Worm (Caenorhabditis elegans): Measurements from ENCODE around the gene F59D12.3.

F59D12.3 gene

ce11 chrX:15650919-15651420, at the start of gene F59D12.3:
Gene F59D12.3, minus strand, starts transcription at chrX:15650969.
- TF ChIP-seq zag-1 (tag; optimal IDR thresholded peaks at IDR 0.05) = no peak
- TF ChIP-seq snpc-4 (tag; optimal IDR thresholded peaks at IDR 0.05) = no peak
- no peak for TF ChIP-seq alr-1 (tag; optimal IDR thresholded peaks at IDR 0.05)
- TF ChIP-seq ceh-16 (tag; optimal IDR thresholded peaks at IDR 0.05) = no peak
- TF ChIP-seq gmeb-1 (tag; optimal IDR thresholded peaks at IDR 0.05) = no peak
- TF ChIP-seq sma-3 (GFP tag; optimal IDR thresholded peaks at IDR 0.05) = no peak
- no peak for TF ChIP-seq nhr-237 (tag; optimal IDR thresholded peaks at IDR 0.05)
- no peak for TF ChIP-seq ztf-4 (tag; optimal IDR thresholded peaks at IDR 0.05)
- TF ChIP-seq nhr-21 (tag; optimal IDR thresholded peaks at IDR 0.05) = no peak
- no peak for TF ChIP-seq fos-1 (tag; optimal IDR thresholded peaks at IDR 0.05)
- TF ChIP-seq peb-1 (tag; optimal IDR thresholded peaks at IDR 0.05) = no peak
- TF ChIP-seq ceh-82 (tag; optimal IDR thresholded peaks at IDR 0.05) = no peak
- TF ChIP-seq dmd-4 (tag; optimal IDR thresholded peaks at IDR 0.05) = no peak
- no peak for TF ChIP-seq ZK546.5 (tag; optimal IDR thresholded peaks at IDR 0.05)
- TF ChIP-seq nhr-10 (tag; optimal IDR thresholded peaks at IDR 0.05) = no peak
- TF ChIP-seq nhr-12 (tag; optimal IDR thresholded peaks at IDR 0.05) = no peak
- no peak for TF ChIP-seq lin-13 (GFP tag; optimal IDR thresholded peaks at IDR 0.05)
- TF ChIP-seq crh-2 (tag; optimal IDR thresholded peaks at IDR 0.05) = no peak
- TF ChIP-seq skn-1 (tag; optimal IDR thresholded peaks at IDR 0.05) = no peak

ce11 chrX:15700220-15700619, 49.5 kb upstream of the F59D12.3 start:
- no peak for TF ChIP-seq mab-5 (tag; optimal IDR thresholded peaks at IDR 0.05)
- TF ChIP-seq blmp-1 (tag; optimal IDR thresholded peaks at IDR 0.05; ENCODE audit: insufficient read depth) = no peak
- TF ChIP-seq lin-13 (GFP tag; optimal IDR thresholded peaks at IDR 0.05) = no peak
- no peak for TF ChIP-seq ztf-4 (tag; optimal IDR thresholded peaks at IDR 0.05)
- TF ChIP-seq skn-1 (tag; optimal IDR thresholded peaks at IDR 0.05) = no peak
- peak; percentile 65 for TF ChIP-seq sma-9 (GFP tag; optimal IDR thresholded peaks at IDR 0.05)
- no peak for TF ChIP-seq sma-9 (tag; optimal IDR thresholded peaks at IDR 0.05)
- no peak for TF ChIP-seq aly-2 (tag; optimal IDR thresholded peaks at IDR 0.05)
- no peak for TF ChIP-seq ZK546.5 (tag; optimal IDR thresholded peaks at IDR 0.05)
- no peak for TF ChIP-seq lsy-2 (tag; optimal IDR thresholded peaks at IDR 0.05)
- no peak for TF ChIP-seq nhr-12 (tag; optimal IDR thresholded peaks at IDR 0.05)
- no peak for TF ChIP-seq sem-4 (tag; optimal IDR thresholded peaks at IDR 0.05)
- no peak for TF ChIP-seq peb-1 (tag; optimal IDR thresholded peaks at IDR 0.05)
- TF ChIP-seq lin-11 (tag; optimal IDR thresholded peaks at IDR 0.05) = no peak
- no peak for TF ChIP-seq nhr-237 (tag; optimal IDR thresholded peaks at IDR 0.05)
- no peak for TF ChIP-seq crh-2 (tag; optimal IDR thresholded peaks at IDR 0.05)
- no peak for TF ChIP-seq nhr-11 (tag; optimal IDR thresholded peaks at IDR 0.05)
- no peak for TF ChIP-seq Y55F3AM.14 (GFP tag; optimal IDR thresholded peaks at IDR 0.05)
- no peak for TF ChIP-seq nhr-77 (tag; optimal IDR thresholded peaks at IDR 0.05)
- peak; percentile 13 for TF ChIP-seq F13H6.1 (tag; optimal IDR thresholded peaks at IDR 0.05)
- peak; percentile 19 for TF ChIP-seq nhr-25 (tag; optimal IDR thresholded peaks at IDR 0.05)
- no peak for TF ChIP-seq unc-62 (GFP tag; optimal IDR thresholded peaks at IDR 0.05)
- TF ChIP-seq ceh-82 (tag; optimal IDR thresholded peaks at IDR 0.05) = no peak
- TF ChIP-seq ceh-16 (tag; optimal IDR thresholded peaks at IDR 0.05) = no peak
- no peak for TF ChIP-seq ama-1 (optimal IDR thresholded peaks at IDR 0.05)
- no peak for TF ChIP-seq mdl-1 (tag; optimal IDR thresholded peaks at IDR 0.05)
- no peak for TF ChIP-seq alr-1 (tag; optimal IDR thresholded peaks at IDR 0.05)
- no peak for TF ChIP-seq zag-1 (tag; optimal IDR thresholded peaks at IDR 0.05)
- no peak for TF ChIP-seq nhr-10 (tag; optimal IDR thresholded peaks at IDR 0.05)
- no peak for TF ChIP-seq nhr-6 (tag; optimal IDR thresholded peaks at IDR 0.05)
- TF ChIP-seq sma-3 (GFP tag; optimal IDR thresholded peaks at IDR 0.05) = peak; percentile 60
- TF ChIP-seq elt-3 (tag; optimal IDR thresholded peaks at IDR 0.05) = no peak
- no peak for TF ChIP-seq nhr-23 (tag; optimal IDR thresholded peaks at IDR 0.05)
- TF ChIP-seq egl-27 (tag; optimal IDR thresholded peaks at IDR 0.05) = no peak
- peak; percentile 7 for TF ChIP-seq fos-1 (tag; optimal IDR thresholded peaks at IDR 0.05)
- no peak for TF ChIP-seq ztf-11 (tag; optimal IDR thresholded peaks at IDR 0.05)
- no peak for TF ChIP-seq unc-39 (tag; optimal IDR thresholded peaks at IDR 0.05)
- no peak for TF ChIP-seq dmd-4 (tag; optimal IDR thresholded peaks at IDR 0.05)
- TF ChIP-seq lin-39 (tag; optimal IDR thresholded peaks at IDR 0.05) = no peak
- TF ChIP-seq R02D3.7 (tag; optimal IDR thresholded peaks at IDR 0.05) = no peak
- TF ChIP-seq gmeb-1 (tag; optimal IDR thresholded peaks at IDR 0.05) = peak; percentile 51
- peak; percentile 42 for TF ChIP-seq nhr-129 (tag; optimal IDR thresholded peaks at IDR 0.05)
- no peak for TF ChIP-seq elt-1 (tag; optimal IDR thresholded peaks at IDR 0.05)
